Worm (Caenorhabditis elegans) whole organism, young adult: ENCODE results near the gene slc-17.7.
A peak's percentile ranks its signal among the peaks of the same experiment; 100 is the strongest.

Source experiments
- C17E4.6 ChIP-seq: fragments of 200-800 bp; sonication (Bioruptor generic); IDR thresholded peaks from 2 replicates; pipeline ENCODE4 v1.3.6; 2022; ENCODE audit warnings: missing genetic modification reagents, missing genetic modification characterization, missing compliant biosample characterization
- F22D6.2 ChIP-seq: sonication (generic microtip); optimal IDR thresholded peaks from 2 replicates; lab custom pipeline; 2016; ENCODE audit warnings: mild to moderate bottlenecking, missing genetic modification characterization, missing compliant biosample characterization
- F33H1.4 ChIP-seq: fragments of 200-800 bp; sonication (Bioruptor generic); IDR thresholded peaks from 2 replicates; pipeline ENCODE4 v1.3.6; 2022; ENCODE audit warnings: missing genetic modification reagents, missing genetic modification characterization, missing compliant biosample characterization
- F55B11.4 ChIP-seq: sonication (generic microtip); optimal IDR thresholded peaks from 2 replicates; lab custom pipeline; 2016; ENCODE audit warnings: missing compliant biosample characterization, missing genetic modification characterization, borderline replicate concordance; ENCODE audit not compliant: insufficient read depth
- K12H6.12 ChIP-seq: fragments of 200-800 bp; sonication (Bioruptor generic); optimal IDR thresholded peaks from 2 replicates; lab custom pipeline; 2018; ENCODE audit warnings: mild to moderate bottlenecking, missing genetic modification characterization, missing compliant biosample characterization
- Y53F4B.3 ChIP-seq: fragments of 200-800 bp; sonication (Bioruptor generic); IDR thresholded peaks from 2 replicates; pipeline ENCODE4 v1.3.6; 2022; ENCODE audit warnings: missing genetic modification reagents, missing genetic modification characterization, missing compliant biosample characterization
- Y53G8AR.9 ChIP-seq: fragments of 200-800 bp; sonication (Bioruptor generic); conservative IDR thresholded peaks from 2 replicates; pipeline ENCODE4 v1.3.6; 2022; ENCODE audit warnings: missing genetic modification reagents, missing genetic modification characterization, missing compliant biosample characterization
- Y67H2A.10 ChIP-seq: fragments of 200-800 bp; sonication (Bioruptor generic); conservative IDR thresholded peaks from 2 replicates; pipeline ENCODE4 v1.3.6; 2022; ENCODE audit warnings: missing genetic modification reagents, missing genetic modification characterization, missing compliant biosample characterization
- Y95B8A.8 ChIP-seq: fragments of 200-800 bp; sonication (Bioruptor generic); IDR thresholded peaks from 2 replicates; pipeline ENCODE4 v1.3.6; 2022; ENCODE audit warnings: missing genetic modification reagents, missing genetic modification characterization, missing compliant biosample characterization
- ZK185.1 ChIP-seq: sonication (generic microtip); optimal IDR thresholded peaks from 2 replicates; lab custom pipeline; 2016; ENCODE audit warnings: mild to moderate bottlenecking, missing genetic modification characterization, missing compliant biosample characterization; ENCODE audit not compliant: poor library complexity, severe bottlenecking
- akir-1 ChIP-seq: fragments of 200-800 bp; sonication (Bioruptor generic); optimal IDR thresholded peaks from 2 replicates; lab custom pipeline; 2018; ENCODE audit warnings: mild to moderate bottlenecking, missing genetic modification characterization, moderate library complexity, missing compliant biosample characterization
- atf-7 ChIP-seq: sonication (generic microtip); optimal IDR thresholded peaks from 2 replicates; lab custom pipeline; 2017; ENCODE audit warnings: mild to moderate bottlenecking, missing genetic modification characterization, missing compliant biosample characterization
- bed-1 ChIP-seq: fragments of 200-800 bp; sonication (Bioruptor generic); IDR thresholded peaks from 2 replicates; pipeline ENCODE4 v1.3.6; 2022; ENCODE audit warnings: missing genetic modification reagents, missing genetic modification characterization, missing compliant biosample characterization
- cebp-1 ChIP-seq, 2 experiments: fragments of 200-800 bp in 1 of 2; sonication (Bioruptor generic) in 1 of 2; sonication (generic microtip) in 1 of 2; IDR thresholded peaks in 1 of 2; optimal IDR thresholded peaks in 1 of 2; 2 replicates each; pipeline versions ENCODE4 v1.3.6 to Lab custom; 2017 to 2022; ENCODE audit warnings: missing compliant biosample characterization in 2 of 2, missing genetic modification characterization in 2 of 2, mild to moderate bottlenecking in 1 of 2, missing genetic modification reagents in 1 of 2, moderate library complexity in 1 of 2
- ceh-100 ChIP-seq: fragments of 200-800 bp; sonication (Bioruptor generic); IDR thresholded peaks from 2 replicates; pipeline ENCODE4 v1.3.6; 2022; ENCODE audit warnings: missing genetic modification reagents, missing genetic modification characterization, missing compliant biosample characterization
- ceh-79 ChIP-seq: sonication (generic microtip); optimal IDR thresholded peaks from 2 replicates; lab custom pipeline; 2017; ENCODE audit warnings: mild to moderate bottlenecking, missing genetic modification characterization, missing compliant biosample characterization
- ceh-91 ChIP-seq: fragments of 200-800 bp; sonication (Bioruptor generic); IDR thresholded peaks from 2 replicates; pipeline ENCODE4 v1.3.6; 2022; ENCODE audit warnings: missing genetic modification reagents, missing genetic modification characterization, missing compliant biosample characterization
- chd-7 ChIP-seq: sonication (generic microtip); optimal IDR thresholded peaks from 2 replicates; lab custom pipeline; 2016; ENCODE audit warnings: mild to moderate bottlenecking, missing genetic modification characterization, moderate library complexity, missing compliant biosample characterization
- die-1 ChIP-seq: sonication (generic microtip); optimal IDR thresholded peaks from 2 replicates; lab custom pipeline; 2016; ENCODE audit warnings: missing genotype, mild to moderate bottlenecking, missing genetic modification characterization, missing compliant biosample characterization
- dpff-1 ChIP-seq: sonication (generic microtip); optimal IDR thresholded peaks from 2 replicates; lab custom pipeline; 2017; ENCODE audit warnings: mild to moderate bottlenecking, missing genetic modification characterization, missing compliant biosample characterization
- efl-1 ChIP-seq: fragments of 150-350 bp; optimal IDR thresholded peaks from 2 replicates; lab custom pipeline; 2014; ENCODE audit warnings: missing biosample characterization, missing genetic modification reagents, missing genetic modification characterization
- egl-44 ChIP-seq: fragments of 200-800 bp; sonication (Bioruptor generic); IDR thresholded peaks from 2 replicates; pipeline ENCODE4 v1.3.6; 2022; ENCODE audit warnings: missing genetic modification reagents, missing genetic modification characterization, missing compliant biosample characterization
- egrh-3 ChIP-seq: fragments of 200-800 bp; sonication (Bioruptor generic); IDR thresholded peaks from 2 replicates; pipeline ENCODE4 v1.3.6; 2022; ENCODE audit warnings: missing genetic modification reagents, missing genetic modification characterization, missing compliant biosample characterization
- ekl-4 ChIP-seq: fragments of 200-800 bp; sonication (Bioruptor generic); IDR thresholded peaks from 2 replicates; pipeline ENCODE4 v1.3.6; 2022; ENCODE audit warnings: missing genetic modification reagents, missing genetic modification characterization, missing compliant biosample characterization
- ets-4 ChIP-seq: fragments of 200-800 bp; sonication (Bioruptor generic); optimal IDR thresholded peaks from 2 replicates; lab custom pipeline; 2018; ENCODE audit warnings: mild to moderate bottlenecking, missing genetic modification characterization, missing compliant biosample characterization
- fkh-3 ChIP-seq: sonication (generic microtip); optimal IDR thresholded peaks from 2 replicates; lab custom pipeline; 2016; ENCODE audit warnings: mild to moderate bottlenecking, missing genetic modification characterization, missing compliant biosample characterization
- hmg-20 ChIP-seq: fragments of 200-800 bp; sonication (Bioruptor generic); IDR thresholded peaks from 2 replicates; pipeline ENCODE4 v1.3.6; 2022; ENCODE audit warnings: missing genetic modification reagents, missing genetic modification characterization, missing compliant biosample characterization
- hsf-1 ChIP-seq: fragments of 200-800 bp; sonication (Bioruptor generic); IDR thresholded peaks from 2 replicates; pipeline ENCODE4 v1.3.6; 2022; ENCODE audit warnings: missing genetic modification reagents, missing genetic modification characterization, missing compliant biosample characterization
- lag-1 ChIP-seq: fragments of 200-800 bp; sonication (Bioruptor generic); IDR thresholded peaks from 2 replicates; pipeline ENCODE4 v1.3.6; 2022; ENCODE audit warnings: missing genetic modification reagents, missing genetic modification characterization, missing compliant biosample characterization
- lin-40 ChIP-seq: sonication (generic microtip); optimal IDR thresholded peaks from 2 replicates; lab custom pipeline; 2016; ENCODE audit warnings: missing genetic modification characterization, mild to moderate bottlenecking, missing compliant biosample characterization, missing genotype, missing genetic modification reagents
- lin-54 ChIP-seq: fragments of 200-800 bp; sonication (Bioruptor generic); optimal IDR thresholded peaks from 2 replicates; lab custom pipeline; 2018; ENCODE audit warnings: mild to moderate bottlenecking, missing genetic modification characterization, missing compliant biosample characterization
- madf-10 ChIP-seq: sonication (generic microtip); optimal IDR thresholded peaks from 2 replicates; lab custom pipeline; 2016; ENCODE audit warnings: mild to moderate bottlenecking, missing genetic modification characterization, missing compliant biosample characterization
- mel-28 ChIP-seq: sonication (generic microtip); optimal IDR thresholded peaks from 2 replicates; lab custom pipeline; 2016; ENCODE audit warnings: borderline replicate concordance, mild to moderate bottlenecking, missing genetic modification characterization, missing compliant biosample characterization
- nfya-1 ChIP-seq: sonication (generic microtip); optimal IDR thresholded peaks from 2 replicates; lab custom pipeline; 2017; ENCODE audit warnings: antibody characterized with exemption, missing compliant biosample characterization, missing genetic modification characterization, borderline replicate concordance; ENCODE audit not compliant: insufficient read depth
- nfya-2 ChIP-seq: fragments of 200-800 bp; sonication (Bioruptor generic); IDR thresholded peaks from 2 replicates; pipeline ENCODE4 v1.3.6; 2022; ENCODE audit warnings: missing genetic modification reagents, missing genetic modification characterization, missing compliant biosample characterization
- nfyb-1 ChIP-seq: fragments of 200-800 bp; sonication (Bioruptor generic); IDR thresholded peaks from 2 replicates; pipeline ENCODE4 v1.3.6; 2022; ENCODE audit warnings: missing genetic modification reagents, missing genetic modification characterization, missing compliant biosample characterization
- nhr-120 ChIP-seq: fragments of 200-800 bp; sonication (Bioruptor generic); IDR thresholded peaks from 2 replicates; pipeline ENCODE4 v1.3.6; 2022; ENCODE audit warnings: missing genetic modification characterization, missing compliant biosample characterization
- nhr-179 ChIP-seq: sonication (generic microtip); optimal IDR thresholded peaks from 2 replicates; lab custom pipeline; 2016; ENCODE audit warnings: mild to moderate bottlenecking, missing genetic modification characterization, missing compliant biosample characterization
- pha-4 ChIP-seq: fragments of 150-350 bp; sonication (generic microtip); optimal IDR thresholded peaks from 2 replicates; lab custom pipeline; 2014; ENCODE audit warnings: missing biosample characterization, missing genetic modification reagents, missing genetic modification characterization
- sdz-38 ChIP-seq: sonication (generic microtip); optimal IDR thresholded peaks from 2 replicates; lab custom pipeline; 2016; ENCODE audit warnings: missing genotype, missing genetic modification characterization, missing compliant biosample characterization
- sea-2 ChIP-seq: fragments of 200-800 bp; sonication (Bioruptor generic); IDR thresholded peaks from 2 replicates; pipeline ENCODE4 v1.3.6; 2022; ENCODE audit warnings: missing genetic modification characterization, missing compliant biosample characterization
- snpc-1.3 ChIP-seq: sonication (generic microtip); optimal IDR thresholded peaks from 2 replicates; lab custom pipeline; 2017; ENCODE audit warnings: missing genetic modification characterization, mild to moderate bottlenecking, missing compliant biosample characterization, antibody characterized with exemption, moderate library complexity, missing genotype, missing genetic modification reagents; ENCODE audit not compliant: insufficient read depth
- snpc-4 ChIP-seq, 5 experiments: fragments of 150-350 bp in 1 of 5; sonication (generic microtip) in 4 of 5; optimal IDR thresholded peaks; 2 replicates each; lab custom pipeline; 2014 to 2018; ENCODE audit warnings: missing genetic modification characterization in 5 of 5, missing biosample characterization in 3 of 5, antibody characterized with exemption in 2 of 5, mild to moderate bottlenecking in 2 of 5, missing compliant biosample characterization in 2 of 5, missing genotype in 2 of 5, moderate library complexity in 2 of 5, missing genetic modification reagents in 1 of 5
- somi-1 ChIP-seq: fragments of 200-800 bp; sonication (Bioruptor generic); optimal IDR thresholded peaks from 2 replicates; lab custom pipeline; 2018; ENCODE audit warnings: mild to moderate bottlenecking, missing genetic modification characterization, missing compliant biosample characterization
- unc-130 ChIP-seq: sonication (generic microtip); optimal IDR thresholded peaks from 2 replicates; lab custom pipeline; 2016; ENCODE audit warnings: missing genetic modification reagents, missing genetic modification characterization, missing compliant biosample characterization
- unc-62 ChIP-seq: fragments of 150-350 bp; optimal IDR thresholded peaks from 2 replicates; lab custom pipeline; 2014; ENCODE audit warnings: missing biosample characterization, missing genetic modification reagents, missing genetic modification characterization
- zim-3 ChIP-seq: sonication (generic microtip); optimal IDR thresholded peaks from 2 replicates; lab custom pipeline; 2017; ENCODE audit warnings: mild to moderate bottlenecking, missing genetic modification characterization, moderate library complexity, missing compliant biosample characterization
- ztf-28 ChIP-seq: fragments of 200-800 bp; sonication (Bioruptor generic); IDR thresholded peaks from 2 replicates; pipeline ENCODE4 v1.3.6; 2022; ENCODE audit warnings: missing genetic modification reagents, missing genetic modification characterization, missing compliant biosample characterization

The slc-17.7 gene

ce11 chrV:9273587-9273986, 7.3 kb upstream of the slc-17.7 start (continued):
- TF ChIP-seq cebp-1 (GFP tag; IDR thresholded peaks at IDR 0.05; lab: Robert Waterston, UW) (no peak), cebp-1 (tag; optimal IDR thresholded peaks at IDR 0.05; lab: Kevin White, UChicago) (no peak), nfyb-1 (GFP tag; lab: Robert Waterston, UW) (0 out of 2 replicates have a peak, but pooled peaks have one; percentile 59), sea-2 (GFP tag; lab: Robert Waterston, UW) (no peak), zim-3 (tag; lab: Kevin White, UChicago) (no peak), atf-7 (tag; lab: Kevin White, UChicago) (peak; percentile 9), snpc-4 (GFP tag; optimal IDR thresholded peaks at IDR 0.05; lab: Kevin White, UChicago) (peak; percentile 5), snpc-4 (tag; optimal IDR thresholded peaks at IDR 0.05; lab: Kevin White, UChicago) (no peak), pha-4 (tag; lab: Kevin White, UChicago) (no peak), nhr-120 (GFP tag; lab: Robert Waterston, UW) (no peak), nfya-1 (tag; lab: Kevin White, UChicago) (no peak), lin-40 (tag; lab: Kevin White, UChicago) (peak; percentile 68), unc-130 (GFP tag; lab: Kevin White, UChicago) (no peak), fkh-3 (no peak), ZK185.1 (tag; lab: Kevin White, UChicago) (peak; percentile 12), hmg-20 (GFP tag; lab: Robert Waterston, UW) (no peak), ceh-91 (no peak), Y53G8AR.9 (GFP tag; lab: Robert Waterston, UW) (no peak), somi-1 (GFP tag; lab: Kevin White, UChicago) (peak; percentile 62), efl-1 (no peak), F22D6.2 (no peak), bed-1 (GFP tag; lab: Robert Waterston, UW) (no peak), akir-1 (GFP tag; lab: Kevin White, UChicago) (no peak), nhr-179 (tag; lab: Kevin White, UChicago) (no peak), lin-54 (no peak), nfya-2 (no peak), egrh-3 (0 out of 2 replicates have a peak, but pooled peaks have one; percentile 22), ztf-28 (no peak), ekl-4 (GFP tag; lab: Robert Waterston, UW) (no peak), unc-62 (GFP tag; lab: Kevin White, UChicago) (no peak), chd-7 (peak; percentile 42), dpff-1 (tag; lab: Kevin White, UChicago) (no peak), ceh-79 (tag; lab: Kevin White, UChicago) (no peak), Y53F4B.3 (GFP tag; lab: Robert Waterston, UW) (no peak), Y95B8A.8 (GFP tag; lab: Robert Waterston, UW) (no peak), snpc-1.3 (tag; lab: Kevin White, UChicago) (no peak), K12H6.12 (peak; percentile 51), ets-4 (no peak)
- TF ChIP-seq, all 124 proteins: peak for 11

DNA sequence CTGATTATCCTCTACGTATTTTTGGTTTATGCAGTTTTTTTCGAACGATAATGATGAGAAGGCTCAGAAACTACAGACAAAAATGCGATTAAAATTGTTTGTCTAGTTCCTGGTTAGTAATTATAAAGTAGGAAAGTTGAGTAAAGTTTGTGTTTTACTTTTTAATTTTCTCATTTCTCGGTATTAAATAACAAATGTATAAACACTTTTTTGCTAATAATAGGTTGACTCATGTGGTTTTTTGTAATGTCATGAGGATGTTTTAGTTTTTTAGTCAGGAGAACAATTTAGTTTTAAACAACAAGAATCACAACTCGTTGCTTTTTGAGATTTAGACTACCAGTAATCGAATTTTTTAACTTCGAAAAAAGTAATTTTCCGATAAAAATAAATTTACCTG, 6.3 kb upstream of the slc-17.7 start:
- TF ChIP-seq madf-10 (tag; lab: Kevin White, UChicago), result no peak
- no peak for TF ChIP-seq C17E4.6 (GFP tag; lab: Robert Waterston, UW)
- no peak for TF ChIP-seq sdz-38
- no peak for TF ChIP-seq pha-4 (tag; lab: Kevin White, UChicago)
- TF ChIP-seq Y53G8AR.9 (GFP tag; lab: Robert Waterston, UW), result no peak
- TF ChIP-seq hsf-1 (GFP tag; lab: Robert Waterston, UW), result no peak
- no peak for TF ChIP-seq unc-62 (GFP tag; lab: Kevin White, UChicago)
- TF ChIP-seq Y67H2A.10 (GFP tag; lab: Robert Waterston, UW), result no peak
- TF ChIP-seq mel-28, result no peak
- no peak for TF ChIP-seq die-1
- TF ChIP-seq F33H1.4 (GFP tag; lab: Robert Waterston, UW), result no peak
- no peak for TF ChIP-seq lag-1 (GFP tag; lab: Robert Waterston, UW)
- no peak for TF ChIP-seq unc-130 (GFP tag; lab: Kevin White, UChicago)
- TF ChIP-seq ceh-100, result no peak
- no peak for TF ChIP-seq nhr-120 (GFP tag; lab: Robert Waterston, UW)
- TF ChIP-seq F55B11.4 (tag; lab: Kevin White, UChicago), result no peak
- no peak for TF ChIP-seq egl-44 (GFP tag; lab: Robert Waterston, UW)
